Fruit fly (Drosophila melanogaster) whole organism, embryonic: ENCODE measurements around the gene CG11164.

Experiments
- Adf1 ChIP-seq: fragments of 200-800 bp; sonication (Bioruptor generic); IDR thresholded peaks from 2 replicates; pipeline ENCODE4 v1.3.6; 2022; ENCODE audit warnings: missing biosample characterization, missing genetic modification characterization
- Atf6 ChIP-seq: fragments of 200-800 bp; sonication (Bioruptor generic); IDR thresholded peaks from 2 replicates; pipeline ENCODE4 v1.3.6; 2022; ENCODE audit warnings: missing biosample characterization, missing genetic modification characterization
- CG10431 ChIP-seq: fragments of 200-800 bp; sonication (Bioruptor generic); optimal IDR thresholded peaks from 3 replicates; lab custom pipeline; 2018; ENCODE audit warnings: missing biosample characterization, mild to moderate bottlenecking, missing genetic modification characterization
- CG10654 ChIP-seq: fragments of 200-800 bp; sonication (Bioruptor generic); optimal IDR thresholded peaks from 2 replicates; lab custom pipeline; 2016; ENCODE audit warnings: missing biosample characterization, missing genetic modification characterization
- CG11456 ChIP-seq: fragments of 200-800 bp; sonication (Bioruptor generic); IDR thresholded peaks from 3 replicates; pipeline ENCODE4 v1.3.6; 2022; ENCODE audit warnings: missing biosample characterization, missing genetic modification characterization
- CG12942 ChIP-seq: fragments of 200-800 bp; sonication (Bioruptor generic); optimal IDR thresholded peaks from 3 replicates; lab custom pipeline; 2016; ENCODE audit warnings: missing biosample characterization, missing genetic modification characterization
- CG13123 ChIP-seq: fragments of 200-800 bp; sonication (Bioruptor generic); optimal IDR thresholded peaks from 2 replicates; lab custom pipeline; 2016; ENCODE audit warnings: missing biosample characterization, missing genetic modification characterization
- CG15479 ChIP-seq: fragments of 200-800 bp; sonication (Bioruptor generic); optimal IDR thresholded peaks from 3 replicates; lab custom pipeline; 2019; ENCODE audit warnings: missing biosample characterization, mild to moderate bottlenecking, missing genetic modification characterization, moderate library complexity
- CG16779 ChIP-seq: fragments of 200-800 bp; sonication (Bioruptor generic); IDR thresholded peaks from 2 replicates; pipeline ENCODE4 v1.3.6; 2022; ENCODE audit warnings: missing biosample characterization, missing genetic modification characterization
- CG16815 ChIP-seq: fragments of 200-800 bp; sonication (Bioruptor generic); optimal IDR thresholded peaks from 3 replicates; lab custom pipeline; 2017; ENCODE audit warnings: missing biosample characterization, mild to moderate bottlenecking, missing genetic modification characterization
- CG16863 ChIP-seq: fragments of 200-800 bp; sonication (Bioruptor generic); optimal IDR thresholded peaks from 3 replicates; lab custom pipeline; 2016; ENCODE audit warnings: missing biosample characterization, missing genetic modification characterization
- CG17568 ChIP-seq: fragments of 200-800 bp; sonication (Bioruptor generic); optimal IDR thresholded peaks from 2 replicates; lab custom pipeline; 2018; ENCODE audit warnings: missing biosample characterization, mild to moderate bottlenecking, missing genetic modification characterization, moderate library complexity
- CG4328 ChIP-seq: fragments of 200-800 bp; sonication (Bioruptor generic); optimal IDR thresholded peaks from 3 replicates; lab custom pipeline; 2017; ENCODE audit warnings: missing biosample characterization, missing genetic modification reagents, missing genetic modification characterization
- CG4730 ChIP-seq: fragments of 200-800 bp; sonication (Bioruptor generic); IDR thresholded peaks from 2 replicates; pipeline ENCODE4 v1.3.6; 2022; ENCODE audit warnings: missing biosample characterization, missing genetic modification characterization
- CG6272 ChIP-seq: fragments of 200-800 bp; sonication (Bioruptor generic); IDR thresholded peaks from 2 replicates; pipeline ENCODE4 v1.3.6; 2022; ENCODE audit warnings: missing biosample characterization, missing genetic modification characterization
- CG8388 ChIP-seq: fragments of 200-800 bp; sonication (Bioruptor generic); optimal IDR thresholded peaks from 2 replicates; lab custom pipeline; 2019; ENCODE audit warnings: missing biosample characterization, mild to moderate bottlenecking, missing genetic modification characterization, moderate library complexity
- CG8924 ChIP-seq: fragments of 200-800 bp; optimal IDR thresholded peaks from 3 replicates; lab custom pipeline; 2019; ENCODE audit warnings: missing biosample characterization, mild to moderate bottlenecking, missing genetic modification characterization, moderate library complexity
- CG9817 ChIP-seq: fragments of 200-800 bp; sonication (Bioruptor generic); optimal IDR thresholded peaks from 2 replicates; lab custom pipeline; 2018; ENCODE audit warnings: missing biosample characterization, mild to moderate bottlenecking, missing genetic modification characterization, moderate library complexity
- CTCF ChIP-seq: fragments of 200-800 bp; sonication (Bioruptor generic); optimal IDR thresholded peaks from 2 replicates; lab custom pipeline; 2017; ENCODE audit warnings: missing biosample characterization, mild to moderate bottlenecking, missing genetic modification characterization, moderate library complexity
- D ChIP-seq, 2 experiments: fragments of 200-800 bp in 1 of 2; fragments of >200 bp in 1 of 2; sonication (Bioruptor generic) in 1 of 2; optimal IDR thresholded peaks; 2 replicates in 1 of 2; 3 replicates in 1 of 2; lab custom pipeline; 2017; ENCODE audit warnings: mild to moderate bottlenecking in 1 of 2, missing biosample characterization in 1 of 2, missing genetic modification characterization in 1 of 2, missing genetic modification reagents in 1 of 2
- Dad ChIP-seq: fragments of 200-800 bp; sonication (Bioruptor generic); optimal IDR thresholded peaks from 3 replicates; lab custom pipeline; 2016; ENCODE audit warnings: missing biosample characterization, missing genetic modification characterization
- Dek ChIP-seq: fragments of 200-800 bp; sonication (Bioruptor generic); optimal IDR thresholded peaks from 3 replicates; lab custom pipeline; 2019; ENCODE audit warnings: missing biosample characterization, mild to moderate bottlenecking, missing genetic modification characterization, moderate library complexity
- Fer1 ChIP-seq: fragments of 200-800 bp; sonication (Bioruptor generic); optimal IDR thresholded peaks from 2 replicates; lab custom pipeline; 2017; ENCODE audit warnings: missing biosample characterization, mild to moderate bottlenecking, missing genetic modification characterization
- Hr39 ChIP-seq: fragments of >200 bp; optimal IDR thresholded peaks from 2 replicates; lab custom pipeline; 2017
- Jarid2 ChIP-seq: fragments of 200-800 bp; sonication (Bioruptor generic); optimal IDR thresholded peaks from 3 replicates; lab custom pipeline; 2017; ENCODE audit warnings: mild to moderate bottlenecking, missing biosample characterization, missing genetic modification reagents, missing genetic modification characterization
- Lim3 ChIP-seq: fragments of 200-800 bp; sonication (Bioruptor generic); IDR thresholded peaks from 2 replicates; pipeline ENCODE4 v1.3.6; 2022; ENCODE audit warnings: missing biosample characterization, missing genetic modification characterization
- NFAT ChIP-seq: fragments of 200-800 bp; sonication (Bioruptor generic); IDR thresholded peaks from 2 replicates; pipeline ENCODE4 v1.3.6; 2022; ENCODE audit warnings: missing biosample characterization, missing genetic modification characterization
- Oaz ChIP-seq: fragments of 200-800 bp; sonication (Bioruptor generic); IDR thresholded peaks from 2 replicates; pipeline ENCODE4 v1.3.6; 2022; ENCODE audit warnings: missing biosample characterization, missing genetic modification characterization
- PHDP ChIP-seq: fragments of 200-800 bp; sonication (Bioruptor generic); optimal IDR thresholded peaks from 3 replicates; lab custom pipeline; 2018; ENCODE audit warnings: missing biosample characterization, mild to moderate bottlenecking, missing genetic modification characterization, moderate library complexity
- Ptx1 ChIP-seq: fragments of 200-800 bp; sonication (Bioruptor generic); IDR thresholded peaks from 2 replicates; pipeline ENCODE4 v1.3.6; 2022; ENCODE audit warnings: missing biosample characterization, missing genetic modification characterization
- Rx ChIP-seq: fragments of 200-800 bp; sonication (Bioruptor generic); IDR thresholded peaks from 2 replicates; pipeline ENCODE4 v1.3.6; 2022; ENCODE audit warnings: missing biosample characterization, missing genetic modification characterization
- TFAM ChIP-seq: fragments of 200-800 bp; sonication (Bioruptor generic); optimal IDR thresholded peaks from 2 replicates; lab custom pipeline; 2017; ENCODE audit warnings: missing biosample characterization, missing genetic modification characterization, inconsistent platforms
- ab ChIP-seq: fragments of 200-800 bp; sonication (Bioruptor generic); optimal IDR thresholded peaks from 2 replicates; lab custom pipeline; 2016; ENCODE audit warnings: missing biosample characterization, missing genetic modification characterization
- cg ChIP-seq: fragments of 200-800 bp; sonication (Bioruptor generic); optimal IDR thresholded peaks from 3 replicates; lab custom pipeline; 2019; ENCODE audit warnings: missing biosample characterization, mild to moderate bottlenecking, missing genetic modification characterization, moderate library complexity
- crc ChIP-seq: fragments of 200-800 bp; sonication (Bioruptor generic); optimal IDR thresholded peaks from 2 replicates; lab custom pipeline; 2016; ENCODE audit warnings: missing biosample characterization, missing genetic modification characterization
- dmrt99B ChIP-seq: fragments of 200-800 bp; sonication (Bioruptor generic); optimal IDR thresholded peaks from 2 replicates; lab custom pipeline; 2018; ENCODE audit warnings: missing biosample characterization, mild to moderate bottlenecking, missing genetic modification characterization, moderate library complexity
- fd3F ChIP-seq: fragments of 200-800 bp; sonication (Bioruptor generic); optimal IDR thresholded peaks from 2 replicates; lab custom pipeline; 2018; ENCODE audit warnings: missing biosample characterization, mild to moderate bottlenecking, missing genetic modification characterization, moderate library complexity
- gt ChIP-seq: fragments of 200-800 bp; sonication (Bioruptor generic); IDR thresholded peaks from 2 replicates; pipeline ENCODE4 v1.3.6; 2022; ENCODE audit warnings: missing biosample characterization, missing genetic modification characterization
- hbn ChIP-seq: fragments of 200-800 bp; sonication (Bioruptor generic); IDR thresholded peaks from 2 replicates; pipeline ENCODE4 v1.3.6; 2022; ENCODE audit warnings: missing biosample characterization, missing genetic modification characterization; ENCODE audit not compliant: partially characterized antibody
- insv ChIP-seq, 2 experiments: fragments of 200-800 bp; sonication (Bioruptor generic); optimal IDR thresholded peaks; 3 replicates each; lab custom pipeline; 2016 to 2018; ENCODE audit warnings: missing biosample characterization in 2 of 2, missing genetic modification characterization in 2 of 2
- jumu ChIP-seq: fragments of 200-800 bp; sonication (Bioruptor generic); optimal IDR thresholded peaks from 3 replicates; lab custom pipeline; 2016; ENCODE audit warnings: missing biosample characterization, missing genetic modification characterization
- maf-S ChIP-seq: fragments of 200-800 bp; sonication (Bioruptor generic); optimal IDR thresholded peaks from 2 replicates; lab custom pipeline; 2016; ENCODE audit warnings: missing biosample characterization, missing genetic modification characterization
- rib ChIP-seq: fragments of 200-800 bp; sonication (Bioruptor generic); IDR thresholded peaks from 2 replicates; pipeline ENCODE4 v1.3.6; 2022; ENCODE audit warnings: missing biosample characterization, missing genetic modification characterization
- ro ChIP-seq: fragments of 200-800 bp; sonication (Bioruptor generic); IDR thresholded peaks from 2 replicates; pipeline ENCODE4 v1.3.6; 2022; ENCODE audit warnings: missing biosample characterization, missing genetic modification characterization
- sob ChIP-seq: fragments of 200-800 bp; sonication (Bioruptor generic); IDR thresholded peaks from 2 replicates; pipeline ENCODE4 v1.3.6; 2022; ENCODE audit warnings: missing biosample characterization, missing genetic modification characterization
- trem ChIP-seq: fragments of 200-800 bp; optimal IDR thresholded peaks from 3 replicates; lab custom pipeline; 2019; ENCODE audit warnings: missing biosample characterization, mild to moderate bottlenecking, missing genetic modification characterization, moderate library complexity
- trh ChIP-seq: fragments of 200-800 bp; sonication (Bioruptor generic); optimal IDR thresholded peaks from 2 replicates; lab custom pipeline; 2016; ENCODE audit warnings: missing biosample characterization, missing genetic modification characterization
- tup ChIP-seq: fragments of 200-800 bp; sonication (Bioruptor generic); optimal IDR thresholded peaks from 2 replicates; lab custom pipeline; 2016; ENCODE audit warnings: missing biosample characterization, mild to moderate bottlenecking, missing genetic modification characterization, moderate library complexity
- wek ChIP-seq: fragments of 200-800 bp; sonication (Bioruptor generic); optimal IDR thresholded peaks from 3 replicates; lab custom pipeline; 2018; ENCODE audit warnings: missing biosample characterization, mild to moderate bottlenecking, missing genetic modification characterization, moderate library complexity
- zfh1 ChIP-seq: fragments of 200-800 bp; sonication (Bioruptor generic); IDR thresholded peaks from 3 replicates; pipeline ENCODE4 v1.3.6; 2022; ENCODE audit warnings: missing biosample characterization, missing genetic modification characterization

CG11164 gene

dm6 chrX:13634254-13634999 lies 33.4 kb upstream of the CG11164 start (continued):
- peak; percentile 36 for TF ChIP-seq cg (GFP tag; lab: Kevin White, UChicago)
- no peak for TF ChIP-seq CTCF (GFP tag; lab: Kevin White, UChicago)
- TF ChIP-seq Atf6 (GFP tag; lab: Robert Waterston, UW), result peak; percentile 63
- TF ChIP-seq dmrt99B (tag; lab: Kevin White, UChicago), result peak; percentile 33
- TF ChIP-seq crc (GFP tag; lab: Kevin White, UChicago), result peak; percentile 24
- no peak for TF ChIP-seq Dad (GFP tag; lab: Kevin White, UChicago)
- no peak for TF ChIP-seq trh (GFP tag; lab: Kevin White, UChicago)
- TF ChIP-seq insv (GFP tag; optimal IDR thresholded peaks at IDR 0.05; lab: Kevin White, UChicago), result peak in 1 of 2 experiments; percentile 49
- TF ChIP-seq zfh1 (GFP tag; lab: Robert Waterston, UW), result 0 out of 3 replicates have a peak, but pooled peaks have one; percentile 24
- peak; percentile 39 for TF ChIP-seq Dek (tag; lab: Kevin White, UChicago)
- no peak for TF ChIP-seq CG10431 (GFP tag; lab: Kevin White, UChicago)
- peak; percentile 30; the same call in 1 of the 2 replicates for TF ChIP-seq sob (GFP tag; lab: Robert Waterston, UW)
- no peak for TF ChIP-seq CG8388
- peak; percentile 7 for TF ChIP-seq CG16863 (GFP tag; lab: Kevin White, UChicago)
- peak; percentile 34 for TF ChIP-seq Jarid2 (GFP tag; lab: Kevin White, UChicago)
- no peak for TF ChIP-seq CG13123
- no peak for TF ChIP-seq CG6272
- TF ChIP-seq CG9817 (tag; lab: Kevin White, UChicago), result peak; percentile 41
- TF ChIP-seq gt (GFP tag; lab: Robert Waterston, UW), result no peak
- TF ChIP-seq jumu (GFP tag; lab: Kevin White, UChicago), result no peak
- peak; percentile 20 for TF ChIP-seq CG12942 (GFP tag; lab: Kevin White, UChicago)
- TF ChIP-seq Hr39 (lab: Kevin White, UChicago), result no peak
- no peak for TF ChIP-seq CG10654
- TF ChIP-seq wek (GFP tag; lab: Kevin White, UChicago), result peak; percentile 77
- peak; percentile 80 for TF ChIP-seq Fer1 (GFP tag; lab: Kevin White, UChicago)
- peak; percentile 72 for TF ChIP-seq CG4328 (GFP tag; lab: Kevin White, UChicago)
- 0 out of 3 replicates have a peak, but pooled peaks have one; percentile 34 for TF ChIP-seq CG11456 (GFP tag; lab: Robert Waterston, UW)
- TF ChIP-seq CG4730, result 0 out of 2 replicates have a peak, but pooled peaks have one; percentile 16
- no peak for TF ChIP-seq CG16779 (GFP tag; lab: Robert Waterston, UW)
- peak; percentile 17 for TF ChIP-seq maf-S (GFP tag; lab: Kevin White, UChicago)
- peak; percentile 75 for TF ChIP-seq NFAT (GFP tag; lab: Robert Waterston, UW)
- peak; percentile 6 for TF ChIP-seq CG8924 (tag; lab: Kevin White, UChicago)
- no peak for TF ChIP-seq hbn
- TF ChIP-seq rib (GFP tag; lab: Robert Waterston, UW), result peak; percentile 60; the same call in 1 of the 2 replicates
- TF ChIP-seq trem, result no peak
- no peak for TF ChIP-seq Adf1
- TF ChIP-seq PHDP (tag; lab: Kevin White, UChicago), result peak; percentile 46
- peak; percentile 39; the same call in 1 of the 2 replicates for TF ChIP-seq Ptx1 (GFP tag; lab: Robert Waterston, UW)
- TF ChIP-seq CG16815 (GFP tag; lab: Kevin White, UChicago), result peak; percentile 29
- TF ChIP-seq tup (GFP tag; lab: Kevin White, UChicago), result peak; percentile 6
- TF ChIP-seq Lim3, result no peak
- TF ChIP-seq Rx (GFP tag; lab: Robert Waterston, UW), result no peak
- TF ChIP-seq CG15479 (GFP tag; lab: Kevin White, UChicago), result peak; percentile 94
- peak; percentile 28 for TF ChIP-seq fd3F
- no peak for TF ChIP-seq TFAM (GFP tag; lab: Kevin White, UChicago)
- peak; percentile 69 for TF ChIP-seq CG17568 (GFP tag; lab: Kevin White, UChicago)
- TF ChIP-seq ro (GFP tag; lab: Robert Waterston, UW), result no peak
- TF ChIP-seq Oaz (GFP tag; lab: Robert Waterston, UW), result no peak
- TF ChIP-seq ab (GFP tag; lab: Kevin White, UChicago), result no peak
- TF ChIP-seq D (optimal IDR thresholded peaks at IDR 0.05; lab: Kevin White, UChicago), result no peak
- TF ChIP-seq D (GFP tag; optimal IDR thresholded peaks at IDR 0.05; lab: Kevin White, UChicago), result no peak
